Fruit fly (Drosophila melanogaster) whole organism, wandering third instar larva: ENCODE measurements around the gene CG13813.

Experiments
- Dif ChIP-seq: fragments of 200-275, 200-300 bp; sonication (Bioruptor generic); optimal IDR thresholded peaks from 2 replicates; lab custom pipeline; 2018; ENCODE audit warnings: missing biosample characterization, missing genetic modification characterization; ENCODE audit not compliant: partially characterized antibody
- Hr83 ChIP-seq: fragments of 200-300 bp; sonication (Bioruptor generic); optimal IDR thresholded peaks from 2 replicates; lab custom pipeline; 2016; ENCODE audit warnings: missing biosample characterization, mild to moderate bottlenecking, missing genetic modification characterization, moderate library complexity; ENCODE audit not compliant: poor library complexity, severe bottlenecking
- jim ChIP-seq: fragments of 175-275, 200-325 bp; sonication (Bioruptor generic); optimal IDR thresholded peaks from 2 replicates; lab custom pipeline; 2016; ENCODE audit warnings: missing biosample characterization, mild to moderate bottlenecking, missing genetic modification characterization

The CG13813 gene

DNA sequence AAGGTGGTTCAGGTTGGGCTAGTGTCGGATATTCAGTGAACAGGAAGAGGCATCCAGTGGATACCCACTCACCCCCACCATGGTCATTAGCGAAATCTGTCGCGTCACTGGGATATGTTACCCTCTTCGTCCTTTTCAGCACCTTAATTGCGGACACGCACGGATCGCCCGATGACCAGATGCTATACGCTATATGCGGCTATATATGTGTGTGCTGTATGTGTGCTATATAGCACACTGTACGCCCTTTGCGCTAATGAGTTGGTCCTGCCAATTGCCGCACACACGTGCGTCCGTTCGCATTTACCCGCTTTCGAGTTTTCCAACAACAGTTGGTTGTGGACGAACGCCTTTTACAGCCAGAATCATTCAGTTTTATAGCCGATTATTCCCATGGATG lies 49.8 kb downstream of the CG13813 start:
- TF ChIP-seq Hr83 (no peak), Dif (GFP tag; lab: Kevin White, UChicago) (no peak), jim (GFP tag; lab: Kevin White, UChicago) (no peak)
